Fruit fly (Drosophila melanogaster): Measurements from ENCODE around the gene kuk.

kuk gene

DNA sequence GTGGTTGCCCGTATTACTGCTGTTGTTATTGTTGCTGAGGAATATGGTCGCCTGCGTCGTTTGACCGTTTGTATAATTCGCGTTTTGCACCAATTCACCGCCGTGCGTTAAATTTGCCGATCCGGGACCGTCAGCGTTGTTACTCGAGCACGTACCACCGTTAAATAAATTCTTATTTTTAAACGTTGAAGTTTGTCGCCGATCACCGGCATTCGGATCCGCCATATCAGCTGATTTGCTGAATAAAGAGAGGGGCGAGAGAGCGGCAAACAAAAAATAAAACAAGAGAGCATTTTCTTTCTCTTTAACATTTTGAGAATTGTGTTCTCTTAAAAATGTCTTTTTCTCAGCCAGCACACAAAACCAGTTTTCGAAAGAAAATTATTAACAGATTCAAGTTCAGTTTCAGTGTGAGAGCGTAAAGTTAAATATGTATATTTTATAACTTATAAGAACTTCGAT is 38.9 kb downstream of the kuk start (continued):
- TF ChIP-seq Med (GFP tag) = peak; percentile 90
- no peak for TF ChIP-seq fu2 (GFP tag; optimal IDR thresholded peaks at IDR 0.05)
- TF ChIP-seq Sry-β (GFP tag; optimal IDR thresholded peaks at IDR 0.05) = no peak
- peak; percentile 39; the same call in 1 of the 2 replicates for TF ChIP-seq unc-4 (GFP tag; IDR thresholded peaks at IDR 0.05; ENCODE audit: partially characterized antibody)
- TF ChIP-seq CG12659 (GFP tag; optimal IDR thresholded peaks at IDR 0.05) = peak; percentile 36
- 0 out of 2 replicates have a peak, but pooled peaks have one; percentile 32 for TF ChIP-seq wdn (GFP tag; IDR thresholded peaks at IDR 0.05)
- no peak for TF ChIP-seq aop (GFP tag; IDR thresholded peaks at IDR 0.05)
- TF ChIP-seq CG3281 (GFP tag; optimal IDR thresholded peaks at IDR 0.05) = peak; percentile 42
- TF ChIP-seq Eip74EF (GFP tag; optimal IDR thresholded peaks at IDR 0.05) = peak in 1 of 2 experiments; percentile 7
- peak; percentile 18 for TF ChIP-seq stwl (tag; optimal IDR thresholded peaks at IDR 0.05)
- peak; percentile 48; the same call in 1 of the 2 replicates for TF ChIP-seq Bgb (GFP tag; IDR thresholded peaks at IDR 0.05; ENCODE audit: partially characterized antibody)
- TF ChIP-seq CG10321 (GFP tag; IDR thresholded peaks at IDR 0.05) = no peak
- no peak for TF ChIP-seq Dek (tag; optimal IDR thresholded peaks at IDR 0.05)
- TF ChIP-seq CHES-1-like (GFP tag; optimal IDR thresholded peaks at IDR 0.05) = peak; percentile 25
- TF ChIP-seq CG17359 (tag; optimal IDR thresholded peaks at IDR 0.05) = no peak
- TF ChIP-seq gcm (GFP tag; optimal IDR thresholded peaks at IDR 0.05) = peak; percentile 38
- no peak for TF ChIP-seq ewg (GFP tag; optimal IDR thresholded peaks at IDR 0.05)
- TF ChIP-seq Atf6 (GFP tag; IDR thresholded peaks at IDR 0.05) = peak; percentile 32; the same call in 1 of the 2 replicates
- TF ChIP-seq CG13296 (GFP tag; optimal IDR thresholded peaks at IDR 0.05) = peak; percentile 18
- TF ChIP-seq Scr (GFP tag; IDR thresholded peaks at IDR 0.05; ENCODE audit: partially characterized antibody) = peak; percentile 21; the same call in 1 of the 2 replicates
- peak; percentile 48; the same call in 1 of the 2 replicates for TF ChIP-seq hbn (GFP tag; IDR thresholded peaks at IDR 0.05; ENCODE audit: partially characterized antibody)
- 0 out of 3 replicates have a peak, but pooled peaks have one; percentile 36 for TF ChIP-seq CG6791 (GFP tag; IDR thresholded peaks at IDR 0.05; ENCODE audit: partially characterized antibody)
- 0 out of 3 replicates have a peak, but pooled peaks have one; percentile 27 for TF ChIP-seq gce (GFP tag; IDR thresholded peaks at IDR 0.05)
- TF ChIP-seq Hr39 (optimal IDR thresholded peaks at IDR 0.05) = no peak
- TF ChIP-seq Meics (GFP tag; optimal IDR thresholded peaks at IDR 0.05) = no peak
- TF ChIP-seq CG4360 (GFP tag; IDR thresholded peaks at IDR 0.05) = peak; percentile 62; the same call in 1 of the 2 replicates
- peak; percentile 41 for TF ChIP-seq nom (GFP tag; optimal IDR thresholded peaks at IDR 0.05)

DNA sequence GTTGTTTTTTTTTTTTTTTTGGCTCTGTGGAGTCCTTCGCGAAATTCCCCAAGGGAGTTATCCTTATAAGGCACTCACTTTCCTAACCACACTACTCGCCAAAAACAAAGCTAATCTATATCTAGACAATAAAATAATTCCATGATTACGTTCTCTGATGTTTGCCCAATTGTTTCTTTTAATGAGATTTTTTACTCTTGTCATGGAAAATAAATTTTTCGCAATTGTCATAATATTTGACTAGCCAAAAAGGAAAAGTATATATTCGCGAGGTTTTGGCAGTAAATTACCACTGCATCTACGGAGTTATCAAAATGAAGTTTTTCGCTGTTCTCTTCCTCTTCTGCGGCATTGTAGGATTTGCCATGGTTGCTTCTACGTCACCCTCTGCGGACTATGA is 40.1 kb downstream of the kuk start, which contains the start of gene CG34278:
Gene CG34278 (plus strand): TSS at position 301 of the 400 bp plus-strand sequence.
- TF ChIP-seq sc (optimal IDR thresholded peaks at IDR 0.05) = no peak
- no peak for TF ChIP-seq sc (GFP tag; optimal IDR thresholded peaks at IDR 0.05)
- peak; percentile 12 for TF ChIP-seq sens (GFP tag)

- TF ChIP-seq lab (GFP tag; optimal IDR thresholded peaks at IDR 0.05) (peak; percentile 14), Trl (optimal IDR thresholded peaks at IDR 0.05) (no peak), Trl (GFP tag; optimal IDR thresholded peaks at IDR 0.05) (no peak)
These were observed 41.2 kb downstream of the kuk start, which contains the start of gene CG42779 for dm6 chr3R:17121277-17121676. Gene CG42779, plus strand, starts transcription at chr3R:17121577.

- no peak for TF ChIP-seq dimm (GFP tag; IDR thresholded peaks at IDR 0.05)
- no peak for TF ChIP-seq ci (GFP tag; IDR thresholded peaks at IDR 0.05)
- no peak for TF ChIP-seq CG17359 (tag; optimal IDR thresholded peaks at IDR 0.05)
- TF ChIP-seq gem (tag; optimal IDR thresholded peaks at IDR 0.05) = peak; percentile 31
- peak; percentile 73 for TF ChIP-seq Adf1 (GFP tag; IDR thresholded peaks at IDR 0.05)
- peak; percentile 88; the same call in 3 of the 4 replicates for TF ChIP-seq chinmo (GFP tag; IDR thresholded peaks at IDR 0.05; ENCODE audit: partially characterized antibody)
- TF ChIP-seq nmo (GFP tag; optimal IDR thresholded peaks at IDR 0.05) = no peak
- TF ChIP-seq CG8281 (tag; optimal IDR thresholded peaks at IDR 0.05) = peak; percentile 95
- no peak for TF ChIP-seq CG17186 (GFP tag; optimal IDR thresholded peaks at IDR 0.05)
- peak; percentile 7 for TF ChIP-seq CG7839 (tag; optimal IDR thresholded peaks at IDR 0.05)
- peak; percentile 87 for TF ChIP-seq CG6175 (GFP tag; IDR thresholded peaks at IDR 0.05)
- peak; percentile 27 for TF ChIP-seq dmrt99B (tag; optimal IDR thresholded peaks at IDR 0.05)
- peak; percentile 14 for TF ChIP-seq CG2678 (tag; optimal IDR thresholded peaks at IDR 0.05)
These were observed 42.9 kb downstream of the kuk start for dm6 chr3R:17122796-17123504.

Data from whole organism, embryonic.